Fruit fly (Drosophila melanogaster): ENCODE data around the gene Arfrp1.
A peak's percentile ranks its signal among the peaks of the same experiment; 100 is the strongest.

The Arfrp1 gene

dm6 chrX:9119671-9120364 is 12.9 kb downstream of the Arfrp1 start (continued):
- TF ChIP-seq CG15073 (GFP tag; optimal IDR thresholded peaks at IDR 0.05) (no peak), ken (GFP tag; IDR thresholded peaks at IDR 0.05) (0 out of 3 replicates have a peak, but pooled peaks have one; percentile 11), pnt (GFP tag; optimal IDR thresholded peaks at IDR 0.05) (no peak), CG1233 (GFP tag; optimal IDR thresholded peaks at IDR 0.05) (peak; percentile 12), CG18011 (GFP tag; optimal IDR thresholded peaks at IDR 0.05) (no peak), CG9932 (GFP tag; IDR thresholded peaks at IDR 0.05) (no peak), Aef1 (GFP tag; IDR thresholded peaks at IDR 0.05) (no peak), trh (GFP tag; optimal IDR thresholded peaks at IDR 0.05) (no peak), CG10979 (tag; optimal IDR thresholded peaks at IDR 0.05) (peak; percentile 44), gem (tag; optimal IDR thresholded peaks at IDR 0.05) (peak; percentile 57), Atf3 (GFP tag; optimal IDR thresholded peaks at IDR 0.05) (no peak), Dll (GFP tag; IDR thresholded peaks at IDR 0.05; ENCODE audit: partially characterized antibody) (no peak), CG11398 (GFP tag; optimal IDR thresholded peaks at IDR 0.05) (no peak), Hr78 (GFP tag; optimal IDR thresholded peaks at IDR 0.05) (no peak), repo (GFP tag; optimal IDR thresholded peaks at IDR 0.05) (no peak), CG9609 (GFP tag; optimal IDR thresholded peaks at IDR 0.05) (no peak), esg (GFP tag; conservative IDR thresholded peaks at IDR 0.05) (no peak), hb (GFP tag; IDR thresholded peaks at IDR 0.05; ENCODE audit: partially characterized antibody) (no peak), MTF-1 (GFP tag; optimal IDR thresholded peaks at IDR 0.05; ENCODE audit: borderline replicate concordance) (no peak), odd (GFP tag; optimal IDR thresholded peaks at IDR 0.05) (no peak), Hmx (GFP tag; optimal IDR thresholded peaks at IDR 0.05) (no peak), MESR4 (GFP tag; optimal IDR thresholded peaks at IDR 0.05) (no peak), Rfx (GFP tag; IDR thresholded peaks at IDR 0.05) (no peak), CG13287 (GFP tag; IDR thresholded peaks at IDR 0.05; ENCODE audit: partially characterized antibody) (no peak), lov (optimal IDR thresholded peaks at IDR 0.05) (no peak), lov (GFP tag; IDR thresholded peaks at IDR 0.05) (no peak), CG4424 (GFP tag; optimal IDR thresholded peaks at IDR 0.05) (peak; percentile 44), Chrac-16 (GFP tag; optimal IDR thresholded peaks at IDR 0.05) (peak; percentile 28), Ssrp (tag; optimal IDR thresholded peaks at IDR 0.05) (peak; percentile 29), insv (GFP tag; optimal IDR thresholded peaks at IDR 0.05) (no peak), z (GFP tag; IDR thresholded peaks at IDR 0.05) (no peak), CG7839 (tag; optimal IDR thresholded peaks at IDR 0.05) (peak; percentile 37), CG10543 (GFP tag; optimal IDR thresholded peaks at IDR 0.05) (no peak), ash1 (GFP tag; optimal IDR thresholded peaks at IDR 0.05) (no peak), NK7.1 (GFP tag; optimal IDR thresholded peaks at IDR 0.05) (no peak), CG8290 (GFP tag; optimal IDR thresholded peaks at IDR 0.05) (no peak), CG8290 (tag; optimal IDR thresholded peaks at IDR 0.05) (no peak), gt (GFP tag; IDR thresholded peaks at IDR 0.05) (no peak)

- TF ChIP-seq CG13123 (GFP tag; optimal IDR thresholded peaks at IDR 0.05) (no peak), chinmo (GFP tag; IDR thresholded peaks at IDR 0.05; ENCODE audit: partially characterized antibody) (no peak), kah (GFP tag; optimal IDR thresholded peaks at IDR 0.05) (no peak), CG17385 (GFP tag; optimal IDR thresholded peaks at IDR 0.05) (peak; percentile 57), dysf (GFP tag; IDR thresholded peaks at IDR 0.05) (peak; percentile 61; the same call in 2 of the 3 replicates), Spps (tag; optimal IDR thresholded peaks at IDR 0.05) (no peak), HLH4C (GFP tag; IDR thresholded peaks at IDR 0.05; ENCODE audit: partially characterized antibody) (no peak), Doc3 (GFP tag; IDR thresholded peaks at IDR 0.05; ENCODE audit: partially characterized antibody) (no peak), CG13296 (GFP tag; optimal IDR thresholded peaks at IDR 0.05) (peak; percentile 25), insv (GFP tag; optimal IDR thresholded peaks at IDR 0.05) (peak; percentile 54 to 94), Tbp (GFP tag; optimal IDR thresholded peaks at IDR 0.05) (no peak), Jarid2 (GFP tag; optimal IDR thresholded peaks at IDR 0.05) (no peak), gce (GFP tag; IDR thresholded peaks at IDR 0.05) (no peak), Hr78 (GFP tag; optimal IDR thresholded peaks at IDR 0.05) (no peak)
These were observed 14.2 kb downstream of the Arfrp1 start for dm6 chrX:9120828-9121754.

All from whole organism, embryonic.